Fruit fly (Drosophila melanogaster): Measurements from ENCODE around the gene SF2.

- TF ChIP-seq CG8478 (optimal IDR thresholded peaks at IDR 0.05) (no peak), CTCF (optimal IDR thresholded peaks at IDR 0.05) (no peak)
These were observed 6.5 kb upstream of the SF2 start for dm6 chr3R:16348289-16348688.
